Worm (Caenorhabditis elegans) whole organism, L1 larva: ENCODE data around the gene str-236.

ENCODE experiments used
- aha-1 ChIP-seq: fragments of 150-350 bp; optimal IDR thresholded peaks from 2 replicates; lab custom pipeline; 2014; ENCODE audit warnings: missing biosample characterization, missing genetic modification characterization
- ceh-90 ChIP-seq: sonication (generic microtip); optimal IDR thresholded peaks from 2 replicates; lab custom pipeline; 2016; ENCODE audit warnings: missing genetic modification characterization, missing compliant biosample characterization
- fkh-10 ChIP-seq: sonication (generic microtip); optimal IDR thresholded peaks from 2 replicates; lab custom pipeline; 2017; ENCODE audit warnings: missing biosample characterization, missing genetic modification reagents, missing genetic modification characterization
- fkh-4 ChIP-seq: sonication (generic microtip); optimal IDR thresholded peaks from 2 replicates; lab custom pipeline; 2016; ENCODE audit warnings: missing compliant biosample characterization, missing genetic modification characterization, borderline replicate concordance
- fos-1 ChIP-seq: fragments of 150-350 bp; optimal IDR thresholded peaks from 2 replicates; lab custom pipeline; 2014; ENCODE audit warnings: missing biosample characterization, missing genetic modification characterization
- hlh-17 ChIP-seq: fragments of 200-800 bp; sonication (Bioruptor generic); optimal IDR thresholded peaks from 2 replicates; lab custom pipeline; 2018; ENCODE audit warnings: missing genetic modification characterization, mild to moderate bottlenecking, missing compliant biosample characterization, moderate library complexity, borderline replicate concordance
- lin-39 ChIP-seq: fragments of 150-350 bp; optimal IDR thresholded peaks from 2 replicates; lab custom pipeline; 2014; ENCODE audit warnings: missing biosample characterization, missing genetic modification reagents, missing genetic modification characterization
- nhr-237 ChIP-seq: fragments of 150-350 bp; optimal IDR thresholded peaks from 2 replicates; lab custom pipeline; 2014; ENCODE audit warnings: missing biosample characterization, missing genetic modification characterization
- skn-1 ChIP-seq: fragments of 150-350 bp; optimal IDR thresholded peaks from 2 replicates; lab custom pipeline; 2014; ENCODE audit warnings: missing biosample characterization, missing genetic modification characterization
- zag-1 ChIP-seq: fragments of 150-350 bp; optimal IDR thresholded peaks from 2 replicates; lab custom pipeline; 2014; ENCODE audit warnings: missing biosample characterization, missing genetic modification characterization
- ztf-4 ChIP-seq: fragments of 150-350 bp; optimal IDR thresholded peaks from 2 replicates; lab custom pipeline; 2014; ENCODE audit warnings: missing biosample characterization, missing genetic modification characterization

ce11 chrV:1532455-1532854 is 4.6 kb upstream of the str-236 start:
- TF ChIP-seq fos-1 (tag; lab: Kevin White, UChicago) = no peak
- no peak for TF ChIP-seq nhr-237 (tag; lab: Kevin White, UChicago)
- no peak for TF ChIP-seq aha-1 (tag; lab: Kevin White, UChicago)
- TF ChIP-seq fkh-10 = no peak
- no peak for TF ChIP-seq skn-1
- no peak for TF ChIP-seq ztf-4 (tag; lab: Kevin White, UChicago)
- TF ChIP-seq lin-39 (tag; lab: Kevin White, UChicago) = no peak
- no peak for TF ChIP-seq ceh-90 (tag; lab: Kevin White, UChicago)
- no peak for TF ChIP-seq fkh-4 (tag; lab: Kevin White, UChicago)
- no peak for TF ChIP-seq zag-1 (tag; lab: Kevin White, UChicago)
- no peak for TF ChIP-seq hlh-17
